Worm (Caenorhabditis elegans) whole organism, late embryonic: ENCODE results near the gene acox-3.

Experiments
- C08G9.2 ChIP-seq: sonication (generic microtip); optimal IDR thresholded peaks from 2 replicates; lab custom pipeline; 2016; ENCODE audit warnings: mild to moderate bottlenecking, missing genetic modification characterization, moderate library complexity, missing compliant biosample characterization
- C38D4.7 ChIP-seq: fragments of 200-800 bp; sonication (Bioruptor generic); optimal IDR thresholded peaks from 2 replicates; lab custom pipeline; 2018; ENCODE audit warnings: mild to moderate bottlenecking, missing genetic modification characterization, moderate library complexity, missing compliant biosample characterization
- F13H6.1 ChIP-seq: sonication (generic microtip); optimal IDR thresholded peaks from 2 replicates; lab custom pipeline; 2016; ENCODE audit warnings: missing genetic modification characterization, missing compliant biosample characterization
- Y22D7AL.16 ChIP-seq: sonication (generic microtip); optimal IDR thresholded peaks from 2 replicates; lab custom pipeline; 2016; ENCODE audit warnings: missing genetic modification characterization, missing compliant biosample characterization
- ceh-14 ChIP-seq: sonication (generic microtip); optimal IDR thresholded peaks from 2 replicates; lab custom pipeline; 2016; ENCODE audit warnings: missing genotype, missing genetic modification characterization, missing compliant biosample characterization
- ceh-19 ChIP-seq: fragments of 200-800 bp; sonication (Bioruptor generic); optimal IDR thresholded peaks from 2 replicates; lab custom pipeline; 2018; ENCODE audit warnings: mild to moderate bottlenecking, missing genetic modification characterization, missing compliant biosample characterization
- ceh-2 ChIP-seq: sonication (generic microtip); optimal IDR thresholded peaks from 2 replicates; lab custom pipeline; 2016; ENCODE audit warnings: missing genotype, missing genetic modification characterization, missing compliant biosample characterization
- ceh-22 ChIP-seq: sonication (generic microtip); optimal IDR thresholded peaks from 2 replicates; lab custom pipeline; 2017; ENCODE audit warnings: missing biosample characterization, missing genetic modification characterization
- ceh-24 ChIP-seq: sonication (generic microtip); optimal IDR thresholded peaks from 2 replicates; lab custom pipeline; 2016; ENCODE audit warnings: mild to moderate bottlenecking, missing genetic modification characterization, missing compliant biosample characterization
- ceh-31 ChIP-seq: sonication (generic microtip); optimal IDR thresholded peaks from 2 replicates; lab custom pipeline; 2016; ENCODE audit warnings: missing genetic modification characterization, missing compliant biosample characterization
- ceh-34 ChIP-seq: sonication (generic microtip); optimal IDR thresholded peaks from 2 replicates; lab custom pipeline; 2016; ENCODE audit warnings: mild to moderate bottlenecking, missing genetic modification characterization, missing compliant biosample characterization
- ceh-48 ChIP-seq: sonication (generic microtip); optimal IDR thresholded peaks from 2 replicates; lab custom pipeline; 2016; ENCODE audit warnings: missing genetic modification characterization, inconsistent platforms, missing compliant biosample characterization
- elt-2 ChIP-seq: sonication (generic microtip); optimal IDR thresholded peaks from 2 replicates; lab custom pipeline; 2016; ENCODE audit warnings: missing genetic modification reagents, missing genetic modification characterization, missing compliant biosample characterization
- elt-4 ChIP-seq: sonication (generic microtip); optimal IDR thresholded peaks from 2 replicates; lab custom pipeline; 2016; ENCODE audit warnings: missing genetic modification characterization, missing compliant biosample characterization
- ets-4 ChIP-seq: sonication (generic microtip); optimal IDR thresholded peaks from 2 replicates; lab custom pipeline; 2016; ENCODE audit warnings: missing genetic modification characterization, missing compliant biosample characterization
- eyg-1 ChIP-seq: sonication (generic microtip); optimal IDR thresholded peaks from 2 replicates; lab custom pipeline; 2016; ENCODE audit warnings: missing genotype, missing genetic modification characterization, missing compliant biosample characterization
- fax-1 ChIP-seq: sonication (generic microtip); optimal IDR thresholded peaks from 2 replicates; lab custom pipeline; 2016; ENCODE audit warnings: missing genotype, missing genetic modification characterization, missing compliant biosample characterization
- fkh-10 ChIP-seq: fragments of 150-350 bp; optimal IDR thresholded peaks from 2 replicates; lab custom pipeline; 2014; ENCODE audit warnings: missing biosample characterization, missing genetic modification reagents, missing genetic modification characterization
- fkh-6 ChIP-seq: sonication (generic microtip); optimal IDR thresholded peaks from 2 replicates; lab custom pipeline; 2016; ENCODE audit warnings: missing genetic modification characterization, missing compliant biosample characterization
- gmeb-2 ChIP-seq: sonication (generic microtip); optimal IDR thresholded peaks from 2 replicates; lab custom pipeline; 2016; ENCODE audit warnings: missing genetic modification characterization, inconsistent platforms, missing compliant biosample characterization
- hlh-15 ChIP-seq: sonication (generic microtip); optimal IDR thresholded peaks from 2 replicates; lab custom pipeline; 2016; ENCODE audit warnings: missing genetic modification characterization, missing compliant biosample characterization
- hlh-6 ChIP-seq: sonication (generic microtip); optimal IDR thresholded peaks from 2 replicates; lab custom pipeline; 2016; ENCODE audit warnings: missing genotype, missing genetic modification characterization, missing compliant biosample characterization
- hlh-8 ChIP-seq: sonication (generic microtip); optimal IDR thresholded peaks from 2 replicates; lab custom pipeline; 2016; ENCODE audit warnings: missing genotype, missing genetic modification characterization, missing compliant biosample characterization
- lim-6 ChIP-seq: sonication (generic microtip); optimal IDR thresholded peaks from 2 replicates; lab custom pipeline; 2016; ENCODE audit warnings: missing genetic modification characterization, missing compliant biosample characterization
- mec-3 ChIP-seq: sonication (generic microtip); optimal IDR thresholded peaks from 2 replicates; lab custom pipeline; 2016; ENCODE audit warnings: borderline replicate concordance, missing genetic modification characterization, missing compliant biosample characterization
- nfya-1 ChIP-seq: sonication (generic microtip); optimal IDR thresholded peaks from 2 replicates; lab custom pipeline; 2017; ENCODE audit warnings: missing genetic modification characterization, mild to moderate bottlenecking, missing compliant biosample characterization, antibody characterized with exemption, moderate library complexity
- nhr-11 ChIP-seq: fragments of 150-350 bp; optimal IDR thresholded peaks from 2 replicates; lab custom pipeline; 2014; ENCODE audit warnings: missing biosample characterization, missing genetic modification characterization
- nhr-232 ChIP-seq: sonication (generic microtip); optimal IDR thresholded peaks from 2 replicates; lab custom pipeline; 2016; ENCODE audit warnings: missing genetic modification characterization, missing compliant biosample characterization
- pag-3 ChIP-seq: sonication (generic microtip); optimal IDR thresholded peaks from 2 replicates; lab custom pipeline; 2016; ENCODE audit warnings: missing compliant biosample characterization, missing genetic modification characterization, borderline replicate concordance
- pat-9 ChIP-seq: fragments of 200-800 bp; sonication (Bioruptor generic); optimal IDR thresholded peaks from 2 replicates; lab custom pipeline; 2018; ENCODE audit warnings: mild to moderate bottlenecking, missing genetic modification characterization, moderate library complexity, missing compliant biosample characterization
- pax-1 ChIP-seq: fragments of 150-350 bp; optimal IDR thresholded peaks from 2 replicates; lab custom pipeline; 2014; ENCODE audit warnings: missing biosample characterization, missing genetic modification characterization
- pha-2 ChIP-seq: sonication (generic microtip); optimal IDR thresholded peaks from 2 replicates; lab custom pipeline; 2017; ENCODE audit warnings: mild to moderate bottlenecking, missing genetic modification characterization, missing compliant biosample characterization
- pros-1 ChIP-seq: fragments of 150-350 bp; optimal IDR thresholded peaks from 2 replicates; lab custom pipeline; 2014; ENCODE audit warnings: missing biosample characterization, missing genetic modification reagents, missing genetic modification characterization
- ref-2 ChIP-seq: sonication (generic microtip); optimal IDR thresholded peaks from 2 replicates; lab custom pipeline; 2016; ENCODE audit warnings: missing genetic modification characterization, missing compliant biosample characterization
- rnt-1 ChIP-seq: sonication (generic microtip); optimal IDR thresholded peaks from 2 replicates; lab custom pipeline; 2016; ENCODE audit warnings: missing genetic modification characterization, missing compliant biosample characterization
- sdc-2 ChIP-seq: sonication (generic microtip); optimal IDR thresholded peaks from 2 replicates; lab custom pipeline; 2016; ENCODE audit warnings: missing genotype, missing genetic modification characterization, missing compliant biosample characterization
- sox-2 ChIP-seq: fragments of 200-800 bp; sonication (Bioruptor generic); IDR thresholded peaks from 2 replicates; pipeline ENCODE4 v1.3.6; 2022; ENCODE audit warnings: missing genetic modification reagents, missing genetic modification characterization, missing compliant biosample characterization
- sox-4 ChIP-seq: sonication (generic microtip); optimal IDR thresholded peaks from 2 replicates; lab custom pipeline; 2017; ENCODE audit warnings: mild to moderate bottlenecking, missing genetic modification characterization, inconsistent platforms, missing compliant biosample characterization
- syd-9 ChIP-seq: sonication (generic microtip); optimal IDR thresholded peaks from 2 replicates; lab custom pipeline; 2016; ENCODE audit warnings: mild to moderate bottlenecking, missing genetic modification characterization, moderate library complexity, missing compliant biosample characterization
- tbx-2 ChIP-seq: sonication (generic microtip); optimal IDR thresholded peaks from 2 replicates; lab custom pipeline; 2016; ENCODE audit warnings: missing genetic modification characterization, missing compliant biosample characterization
- tbx-7 ChIP-seq: sonication (generic microtip); optimal IDR thresholded peaks from 2 replicates; lab custom pipeline; 2016; ENCODE audit warnings: missing genotype, missing genetic modification characterization, missing compliant biosample characterization
- unc-3 ChIP-seq, 2 experiments: fragments of 200-800 bp in 1 of 2; sonication (Bioruptor generic) in 1 of 2; sonication (generic microtip) in 1 of 2; conservative IDR thresholded peaks in 1 of 2; optimal IDR thresholded peaks in 1 of 2; 2 replicates each; pipeline versions ENCODE4 v1.3.6 to Lab custom; 2016 to 2022; ENCODE audit warnings: missing compliant biosample characterization in 2 of 2, missing genetic modification characterization in 2 of 2, missing genetic modification reagents in 1 of 2
- unc-55 ChIP-seq: sonication (generic microtip); optimal IDR thresholded peaks from 2 replicates; lab custom pipeline; 2017; ENCODE audit warnings: missing biosample characterization, missing genetic modification reagents, missing genetic modification characterization

The acox-3 gene

DNA sequence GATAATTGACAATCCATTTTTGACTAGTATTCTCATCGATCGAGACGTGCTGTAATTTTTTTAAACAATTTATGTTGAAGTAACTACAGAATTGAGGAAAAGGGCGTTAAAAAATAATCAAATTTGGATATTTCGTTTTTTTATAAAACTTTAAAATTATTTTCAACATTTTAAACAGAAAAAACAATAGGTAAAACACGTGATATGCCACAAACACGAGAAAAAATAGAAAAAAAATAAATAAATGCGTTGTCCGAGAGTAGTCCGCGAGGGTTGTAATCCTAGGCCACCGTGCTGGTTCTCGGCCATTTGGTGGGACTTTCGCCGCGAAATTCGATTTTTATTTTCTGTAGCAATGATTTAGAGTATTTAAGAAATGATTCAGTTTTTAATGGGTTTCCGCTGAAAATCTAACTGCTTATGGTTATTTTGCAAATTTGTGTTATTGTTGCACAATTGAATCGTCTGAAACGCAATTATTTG lies 42.0 kb downstream of the acox-3 start, which contains the start of gene C49A9.10 (continued):
- no peak for TF ChIP-seq ceh-19 (GFP tag; lab: Kevin White, UChicago)
- TF ChIP-seq fkh-6 (tag; lab: Kevin White, UChicago) = peak; percentile 47
- peak; percentile 33 for TF ChIP-seq gmeb-2
- TF ChIP-seq ceh-24 = no peak
- no peak for TF ChIP-seq hlh-6 (tag; lab: Kevin White, UChicago)
- peak; percentile 96 for TF ChIP-seq tbx-7 (tag; lab: Kevin White, UChicago)
- peak; percentile 50 for TF ChIP-seq nfya-1 (tag; lab: Kevin White, UChicago)
- TF ChIP-seq hlh-15 (tag; lab: Kevin White, UChicago) = no peak
- no peak for TF ChIP-seq pax-1 (tag; lab: Kevin White, UChicago)
- peak; percentile 18 for TF ChIP-seq syd-9 (tag; lab: Kevin White, UChicago)
- no peak for TF ChIP-seq sox-4 (tag; lab: Kevin White, UChicago)
- TF ChIP-seq C08G9.2 (tag; lab: Kevin White, UChicago) = peak; percentile 95
- no peak for TF ChIP-seq pag-3 (tag; lab: Kevin White, UChicago)
- TF ChIP-seq fax-1 (tag; lab: Kevin White, UChicago) = peak; percentile 70
- peak; percentile 79 for TF ChIP-seq ref-2 (tag; lab: Kevin White, UChicago)
- TF ChIP-seq tbx-2 (tag; lab: Kevin White, UChicago) = peak; percentile 89

- TF ChIP-seq elt-4 (no peak), ceh-31 (no peak), tbx-7 (tag; lab: Kevin White, UChicago) (no peak), sdc-2 (tag; lab: Kevin White, UChicago) (no peak), tbx-2 (tag; lab: Kevin White, UChicago) (no peak), ets-4 (tag; lab: Kevin White, UChicago) (no peak), lim-6 (tag; lab: Kevin White, UChicago) (no peak), ceh-24 (no peak), unc-55 (GFP tag; lab: Kevin White, UChicago) (no peak), hlh-8 (tag; lab: Kevin White, UChicago) (no peak), ceh-34 (tag; lab: Kevin White, UChicago) (no peak), nhr-232 (no peak), sox-4 (tag; lab: Kevin White, UChicago) (no peak), mec-3 (tag; lab: Kevin White, UChicago) (no peak), eyg-1 (tag; lab: Kevin White, UChicago) (no peak), ceh-2 (no peak), hlh-15 (tag; lab: Kevin White, UChicago) (no peak), nhr-11 (tag; lab: Kevin White, UChicago) (no peak), pros-1 (tag; lab: Kevin White, UChicago) (no peak)
Observed at ce11 chrIV:6201769-6202168, 46.5 kb downstream of the acox-3 start, which contains the start of gene tkr-2. Gene tkr-2, plus strand, starts transcription at chrIV:6202069.

- TF ChIP-seq hlh-8 (tag; lab: Kevin White, UChicago) = no peak
- TF ChIP-seq pha-2 (tag; lab: Kevin White, UChicago) = no peak
- TF ChIP-seq ceh-14 (tag; lab: Kevin White, UChicago) = no peak
- TF ChIP-seq Y22D7AL.16 (tag; lab: Kevin White, UChicago) = no peak
- no peak for TF ChIP-seq ceh-22 (tag; lab: Kevin White, UChicago)
- no peak for TF ChIP-seq nhr-232
- TF ChIP-seq pat-9 (tag; lab: Kevin White, UChicago) = no peak
- TF ChIP-seq F13H6.1 = no peak
- no peak for TF ChIP-seq unc-3 (GFP tag; conservative IDR thresholded peaks at IDR 0.05; lab: Robert Waterston, UW)
- TF ChIP-seq unc-3 (tag; optimal IDR thresholded peaks at IDR 0.05; lab: Kevin White, UChicago) = no peak
- no peak for TF ChIP-seq C38D4.7 (GFP tag; lab: Kevin White, UChicago)
- no peak for TF ChIP-seq tbx-2 (tag; lab: Kevin White, UChicago)
- no peak for TF ChIP-seq elt-2
- TF ChIP-seq pag-3 (tag; lab: Kevin White, UChicago) = no peak
- no peak for TF ChIP-seq C08G9.2 (tag; lab: Kevin White, UChicago)
- no peak for TF ChIP-seq ceh-2
- no peak for TF ChIP-seq rnt-1 (tag; lab: Kevin White, UChicago)
- no peak for TF ChIP-seq sox-2
- no peak for TF ChIP-seq fkh-10 (GFP tag; lab: Kevin White, UChicago)
- no peak for TF ChIP-seq ref-2 (tag; lab: Kevin White, UChicago)
- TF ChIP-seq ceh-48 (tag; lab: Kevin White, UChicago) = no peak
Observed at ce11 chrIV:6200249-6200648, 48.0 kb downstream of the acox-3 start.
